Worm (Caenorhabditis elegans) whole organism, early embryonic: ENCODE data around the gene ZK418.5.
A peak's percentile ranks its signal among the peaks of the same experiment; 100 is the strongest.

Experiments
- B0310.2 ChIP-seq: sonication (generic microtip); optimal IDR thresholded peaks from 2 replicates; lab custom pipeline; 2016; ENCODE audit warnings: mild to moderate bottlenecking, missing genetic modification characterization, missing compliant biosample characterization
- F13C5.2 ChIP-seq: sonication (generic microtip); optimal IDR thresholded peaks from 2 replicates; lab custom pipeline; 2017; ENCODE audit warnings: mild to moderate bottlenecking, missing genetic modification characterization, inconsistent platforms, missing compliant biosample characterization
- aly-1 ChIP-seq: sonication (generic microtip); optimal IDR thresholded peaks from 2 replicates; lab custom pipeline; 2016; ENCODE audit warnings: missing genetic modification characterization, missing compliant biosample characterization
- ama-1 ChIP-seq: fragments of 150-350 bp; optimal IDR thresholded peaks from 2 replicates; lab custom pipeline; 2014
- ceh-13 ChIP-seq: fragments of 200-800 bp; sonication (Bioruptor generic); optimal IDR thresholded peaks from 2 replicates; lab custom pipeline; 2018; ENCODE audit warnings: mild to moderate bottlenecking, missing genetic modification characterization, missing compliant biosample characterization
- ceh-36 ChIP-seq: sonication (generic microtip); optimal IDR thresholded peaks from 2 replicates; lab custom pipeline; 2016; ENCODE audit warnings: missing genetic modification characterization, inconsistent platforms, missing compliant biosample characterization
- ets-7 ChIP-seq: sonication (generic microtip); optimal IDR thresholded peaks from 2 replicates; lab custom pipeline; 2016; ENCODE audit warnings: missing genotype, missing genetic modification characterization, missing compliant biosample characterization
- flt-1 ChIP-seq: fragments of 200-800 bp; sonication (Bioruptor generic); IDR thresholded peaks from 2 replicates; pipeline ENCODE4 v1.3.6; 2022; ENCODE audit warnings: missing genetic modification characterization, missing compliant biosample characterization
- hmbx-1 ChIP-seq: sonication (generic microtip); optimal IDR thresholded peaks from 2 replicates; lab custom pipeline; 2016; ENCODE audit warnings: mild to moderate bottlenecking, missing genetic modification characterization, missing compliant biosample characterization
- hmg-4 ChIP-seq: fragments of 200-800 bp; sonication (Bioruptor generic); optimal IDR thresholded peaks from 2 replicates; lab custom pipeline; 2018; ENCODE audit warnings: mild to moderate bottlenecking, missing genetic modification characterization, missing compliant biosample characterization
- hnd-1 ChIP-seq: sonication (generic microtip); optimal IDR thresholded peaks from 2 replicates; lab custom pipeline; 2016; ENCODE audit warnings: missing genetic modification characterization, missing compliant biosample characterization
- pes-1 ChIP-seq: fragments of 200-800 bp; sonication (Bioruptor generic); IDR thresholded peaks from 2 replicates; pipeline ENCODE4 v1.3.6; 2022; ENCODE audit warnings: missing genetic modification reagents, missing genetic modification characterization, missing compliant biosample characterization
- scrt-1 ChIP-seq: fragments of 200-800 bp; sonication (Bioruptor generic); IDR thresholded peaks from 2 replicates; pipeline ENCODE4 v1.3.6; 2022; ENCODE audit warnings: missing genetic modification characterization, missing compliant biosample characterization
- sea-1 ChIP-seq: fragments of 200-800 bp; sonication (Bioruptor generic); conservative IDR thresholded peaks from 2 replicates; pipeline ENCODE4 v1.3.6; 2022; ENCODE audit warnings: missing genetic modification characterization, missing compliant biosample characterization
- tbx-11 ChIP-seq: fragments of 200-800 bp; sonication (Bioruptor generic); IDR thresholded peaks from 2 replicates; pipeline ENCODE4 v1.3.6; 2022; ENCODE audit warnings: missing genetic modification characterization, missing compliant biosample characterization
- tbx-37 ChIP-seq: fragments of 200-800 bp; sonication (Bioruptor generic); conservative IDR thresholded peaks from 2 replicates; pipeline ENCODE4 v1.3.6; 2022; ENCODE audit warnings: missing genetic modification reagents, missing genetic modification characterization, missing compliant biosample characterization
- tra-4 ChIP-seq: sonication (generic microtip); optimal IDR thresholded peaks from 2 replicates; lab custom pipeline; 2017; ENCODE audit warnings: missing genetic modification characterization, missing compliant biosample characterization

Gene ZK418.5

ce11 chrIII:7060531-7061095, 13.0 kb downstream of the ZK418.5 start, which contains the start of gene egg-2:
egg-2 (minus strand) TSS chrIII:7060583.
- no peak for TF ChIP-seq tbx-11
- TF ChIP-seq flt-1: no peak
- no peak for TF ChIP-seq aly-1 (tag; lab: Kevin White, UChicago)
- no peak for TF ChIP-seq tra-4 (tag; lab: Kevin White, UChicago)
- TF ChIP-seq hnd-1 (tag; lab: Kevin White, UChicago): no peak
- no peak for TF ChIP-seq hmg-4 (GFP tag; lab: Kevin White, UChicago)
- TF ChIP-seq ama-1 (lab: Kevin White, UChicago): no peak

ce11 chrIII:7056241-7056640, 17.4 kb downstream of the ZK418.5 start, which contains the start of gene R01H2.2:
R01H2.2 (plus strand) TSS chrIII:7056541.
- TF ChIP-seq hmbx-1 (tag; lab: Kevin White, UChicago) (no peak), ets-7 (tag; lab: Kevin White, UChicago) (no peak), sea-1 (GFP tag; lab: Robert Waterston, UW) (no peak), tbx-37 (GFP tag; lab: Robert Waterston, UW) (no peak), B0310.2 (tag; lab: Kevin White, UChicago) (no peak), pes-1 (GFP tag; lab: Robert Waterston, UW) (no peak), ceh-36 (no peak), tra-4 (tag; lab: Kevin White, UChicago) (no peak), flt-1 (no peak), ceh-13 (GFP tag; lab: Kevin White, UChicago) (no peak), F13C5.2 (tag; lab: Kevin White, UChicago) (no peak), scrt-1 (GFP tag; lab: Robert Waterston, UW) (no peak), hnd-1 (tag; lab: Kevin White, UChicago) (no peak), aly-1 (tag; lab: Kevin White, UChicago) (no peak), ama-1 (lab: Kevin White, UChicago) (no peak), tbx-11 (no peak), hmg-4 (GFP tag; lab: Kevin White, UChicago) (no peak)

ce11 chrIII:7045643-7046042, 28.0 kb downstream of the ZK418.5 start, which contains the start of gene R01H2.7:
R01H2.7 (minus strand) TSS chrIII:7045743.
- TF ChIP-seq hnd-1 (tag; lab: Kevin White, UChicago): no peak
- no peak for TF ChIP-seq aly-1 (tag; lab: Kevin White, UChicago)
- no peak for TF ChIP-seq ama-1 (lab: Kevin White, UChicago)
- no peak for TF ChIP-seq ets-7 (tag; lab: Kevin White, UChicago)
- TF ChIP-seq tbx-37 (GFP tag; lab: Robert Waterston, UW): no peak
- no peak for TF ChIP-seq sea-1 (GFP tag; lab: Robert Waterston, UW)
- TF ChIP-seq hmbx-1 (tag; lab: Kevin White, UChicago): no peak
- no peak for TF ChIP-seq pes-1 (GFP tag; lab: Robert Waterston, UW)
- no peak for TF ChIP-seq flt-1
- TF ChIP-seq scrt-1 (GFP tag; lab: Robert Waterston, UW): no peak
- no peak for TF ChIP-seq tbx-11
- no peak for TF ChIP-seq F13C5.2 (tag; lab: Kevin White, UChicago)
- TF ChIP-seq hmg-4 (GFP tag; lab: Kevin White, UChicago): no peak
- TF ChIP-seq tra-4 (tag; lab: Kevin White, UChicago): no peak

ce11 chrIII:7034252-7035223, 39.1 kb downstream of the ZK418.5 start:
- TF ChIP-seq ceh-36 (no peak), scrt-1 (GFP tag; lab: Robert Waterston, UW) (no peak), tbx-37 (GFP tag; lab: Robert Waterston, UW) (no peak), ama-1 (lab: Kevin White, UChicago) (no peak), hmg-4 (GFP tag; lab: Kevin White, UChicago) (no peak), hmbx-1 (tag; lab: Kevin White, UChicago) (no peak), B0310.2 (tag; lab: Kevin White, UChicago) (no peak), sea-1 (GFP tag; lab: Robert Waterston, UW) (no peak), hnd-1 (tag; lab: Kevin White, UChicago) (no peak), tra-4 (tag; lab: Kevin White, UChicago) (no peak)

- no peak for TF ChIP-seq ama-1 (lab: Kevin White, UChicago)
These were observed 41.6 kb downstream of the ZK418.5 start for ce11 chrIII:7032070-7032469.

- TF ChIP-seq tbx-11 (peak; percentile 62), hmg-4 (GFP tag; lab: Kevin White, UChicago) (peak; percentile 62), ets-7 (tag; lab: Kevin White, UChicago) (no peak), ceh-36 (peak; percentile 62), pes-1 (GFP tag; lab: Robert Waterston, UW) (peak; percentile 85), ama-1 (lab: Kevin White, UChicago) (no peak), hmbx-1 (tag; lab: Kevin White, UChicago) (peak; percentile 27), aly-1 (tag; lab: Kevin White, UChicago) (peak; percentile 4), sea-1 (GFP tag; lab: Robert Waterston, UW) (peak; percentile 61; the same call in 1 of the 2 replicates), tra-4 (tag; lab: Kevin White, UChicago) (no peak), flt-1 (peak; percentile 71), B0310.2 (tag; lab: Kevin White, UChicago) (no peak), F13C5.2 (tag; lab: Kevin White, UChicago) (peak; percentile 14), hnd-1 (tag; lab: Kevin White, UChicago) (peak; percentile 43), scrt-1 (GFP tag; lab: Robert Waterston, UW) (peak; percentile 50; the same call in 1 of the 2 replicates), ceh-13 (GFP tag; lab: Kevin White, UChicago) (peak; percentile 44), tbx-37 (GFP tag; lab: Robert Waterston, UW) (0 out of 2 replicates have a peak, but pooled peaks have one; percentile 41)
These were observed 43.4 kb downstream of the ZK418.5 start for ce11 chrIII:7030044-7030804.
